Worm (Caenorhabditis elegans) whole organism, L2 larva: ENCODE measurements around the gene acs-14.

Source experiments
- C34F6.9 ChIP-seq: fragments of 150-350 bp; optimal IDR thresholded peaks from 2 replicates; lab custom pipeline; 2014; ENCODE audit warnings: missing biosample characterization, missing genetic modification characterization
- F13H6.1 ChIP-seq: sonication (generic microtip); optimal IDR thresholded peaks from 2 replicates; lab custom pipeline; 2016; ENCODE audit warnings: missing genetic modification characterization, missing compliant biosample characterization
- R02D3.7 ChIP-seq: fragments of 150-350 bp; optimal IDR thresholded peaks from 2 replicates; lab custom pipeline; 2014; ENCODE audit warnings: missing biosample characterization, missing genetic modification characterization
- Y55F3AM.14 ChIP-seq: fragments of 200-800 bp; sonication (Bioruptor generic); optimal IDR thresholded peaks from 2 replicates; lab custom pipeline; 2018; ENCODE audit warnings: mild to moderate bottlenecking, missing genetic modification characterization, missing compliant biosample characterization
- ZK546.5 ChIP-seq: sonication (generic microtip); optimal IDR thresholded peaks from 2 replicates; lab custom pipeline; 2017; ENCODE audit warnings: missing biosample characterization, missing genetic modification characterization
- alr-1 ChIP-seq: fragments of 150-350 bp; optimal IDR thresholded peaks from 2 replicates; lab custom pipeline; 2014; ENCODE audit warnings: missing biosample characterization, missing genetic modification characterization
- aly-2 ChIP-seq: fragments of 150-350 bp; optimal IDR thresholded peaks from 2 replicates; lab custom pipeline; 2014; ENCODE audit warnings: missing biosample characterization, missing genetic modification characterization
- ama-1 ChIP-seq: fragments of 150-350 bp; optimal IDR thresholded peaks from 2 replicates; lab custom pipeline; 2018; ENCODE audit warnings: inconsistent platforms
- blmp-1 ChIP-seq: sonication (generic microtip); optimal IDR thresholded peaks from 2 replicates; lab custom pipeline; 2017; ENCODE audit warnings: missing genetic modification characterization, mild to moderate bottlenecking, missing compliant biosample characterization, antibody characterized with exemption, moderate library complexity; ENCODE audit not compliant: insufficient read depth
- ceh-16 ChIP-seq: fragments of 150-350 bp; optimal IDR thresholded peaks from 2 replicates; lab custom pipeline; 2014; ENCODE audit warnings: missing biosample characterization, missing genetic modification characterization
- ceh-82 ChIP-seq: fragments of 150-350 bp; optimal IDR thresholded peaks from 2 replicates; lab custom pipeline; 2014; ENCODE audit warnings: missing biosample characterization, missing genetic modification characterization
- crh-2 ChIP-seq: sonication (generic microtip); optimal IDR thresholded peaks from 2 replicates; lab custom pipeline; 2017; ENCODE audit warnings: missing biosample characterization, missing genetic modification characterization
- dmd-4 ChIP-seq: sonication (generic microtip); optimal IDR thresholded peaks from 2 replicates; lab custom pipeline; 2017; ENCODE audit warnings: missing biosample characterization, missing genetic modification characterization
- egl-27 ChIP-seq: sonication (generic microtip); optimal IDR thresholded peaks from 3 replicates; lab custom pipeline; 2017; ENCODE audit warnings: missing biosample characterization, missing genetic modification reagents, missing genetic modification characterization
- elt-1 ChIP-seq: fragments of 150-350 bp; optimal IDR thresholded peaks from 2 replicates; lab custom pipeline; 2014; ENCODE audit warnings: missing biosample characterization, missing genetic modification characterization
- elt-3 ChIP-seq: sonication (generic microtip); optimal IDR thresholded peaks from 2 replicates; lab custom pipeline; 2017; ENCODE audit warnings: missing biosample characterization, missing genetic modification characterization
- fos-1 ChIP-seq: fragments of 150-350 bp; optimal IDR thresholded peaks from 2 replicates; lab custom pipeline; 2014; ENCODE audit warnings: missing biosample characterization, missing genetic modification characterization
- gmeb-1 ChIP-seq: fragments of 150-350 bp; optimal IDR thresholded peaks from 2 replicates; lab custom pipeline; 2014; ENCODE audit warnings: missing biosample characterization, missing genetic modification characterization
- lin-11 ChIP-seq: fragments of 150-350 bp; sonication (generic microtip); optimal IDR thresholded peaks from 2 replicates; lab custom pipeline; 2014; ENCODE audit warnings: missing biosample characterization, missing genetic modification characterization, inconsistent platforms, mixed read lengths
- lin-13 ChIP-seq: fragments of 150-350 bp; optimal IDR thresholded peaks from 2 replicates; lab custom pipeline; 2014; ENCODE audit warnings: missing biosample characterization, missing genetic modification reagents, missing genetic modification characterization
- lin-39 ChIP-seq: fragments of 150-350 bp; optimal IDR thresholded peaks from 2 replicates; lab custom pipeline; 2014; ENCODE audit warnings: missing biosample characterization, missing genetic modification reagents, missing genetic modification characterization
- lsy-2 ChIP-seq, 2 experiments: fragments of 150-350 bp in 1 of 2; sonication (generic microtip) in 1 of 2; optimal IDR thresholded peaks; 2 replicates each; lab custom pipeline; 2014 to 2017; ENCODE audit warnings: missing biosample characterization in 2 of 2, missing genetic modification characterization in 2 of 2
- mab-5 ChIP-seq: fragments of 150-350 bp; optimal IDR thresholded peaks from 2 replicates; lab custom pipeline; 2014; ENCODE audit warnings: missing biosample characterization, missing genetic modification characterization
- mbf-1 ChIP-seq: sonication (generic microtip); optimal IDR thresholded peaks from 2 replicates; lab custom pipeline; 2017; ENCODE audit warnings: missing biosample characterization, missing genetic modification characterization
- mdl-1 ChIP-seq, 2 experiments: fragments of 150-350 bp in 1 of 2; sonication (generic microtip) in 1 of 2; optimal IDR thresholded peaks; 2 replicates each; lab custom pipeline; 2017; ENCODE audit warnings: missing biosample characterization in 2 of 2, missing genetic modification characterization in 2 of 2
- nhr-10 ChIP-seq: sonication (generic microtip); optimal IDR thresholded peaks from 2 replicates; lab custom pipeline; 2017; ENCODE audit warnings: missing biosample characterization, missing genetic modification characterization
- nhr-11 ChIP-seq: fragments of 150-350 bp; optimal IDR thresholded peaks from 2 replicates; lab custom pipeline; 2014; ENCODE audit warnings: missing biosample characterization, missing genetic modification characterization
- nhr-12 ChIP-seq: fragments of 150-350 bp; optimal IDR thresholded peaks from 2 replicates; lab custom pipeline; 2014; ENCODE audit warnings: missing biosample characterization, missing genetic modification characterization
- nhr-129 ChIP-seq: fragments of 150-350 bp; optimal IDR thresholded peaks from 2 replicates; lab custom pipeline; 2014; ENCODE audit warnings: missing biosample characterization, missing genetic modification characterization
- nhr-21 ChIP-seq: fragments of 150-350 bp; optimal IDR thresholded peaks from 2 replicates; lab custom pipeline; 2014; ENCODE audit warnings: missing biosample characterization, missing genetic modification characterization
- nhr-23 ChIP-seq: fragments of 150-350 bp; optimal IDR thresholded peaks from 2 replicates; lab custom pipeline; 2014; ENCODE audit warnings: missing biosample characterization, missing genetic modification reagents, missing genetic modification characterization
- nhr-25 ChIP-seq: fragments of 150-350 bp; sonication (generic microtip); optimal IDR thresholded peaks from 3 replicates; lab custom pipeline; 2014; ENCODE audit warnings: missing biosample characterization, missing genetic modification characterization
- nhr-6 ChIP-seq: fragments of 150-350 bp; optimal IDR thresholded peaks from 2 replicates; lab custom pipeline; 2014; ENCODE audit warnings: missing biosample characterization, missing genetic modification characterization
- nhr-77 ChIP-seq: fragments of 150-350 bp; optimal IDR thresholded peaks from 2 replicates; lab custom pipeline; 2014; ENCODE audit warnings: missing biosample characterization, missing genetic modification characterization
- peb-1 ChIP-seq: fragments of 150-350 bp; optimal IDR thresholded peaks from 2 replicates; lab custom pipeline; 2014; ENCODE audit warnings: missing biosample characterization, missing genetic modification characterization
- skn-1 ChIP-seq: sonication (generic microtip); optimal IDR thresholded peaks from 2 replicates; lab custom pipeline; 2017; ENCODE audit warnings: missing biosample characterization, missing genetic modification characterization
- sma-3 ChIP-seq: sonication (generic microtip); optimal IDR thresholded peaks from 2 replicates; lab custom pipeline; 2016; ENCODE audit warnings: missing genetic modification reagents, missing genetic modification characterization, missing compliant biosample characterization
- sma-9 ChIP-seq, 2 experiments: fragments of 150-350 bp in 1 of 2; sonication (generic microtip) in 1 of 2; optimal IDR thresholded peaks; 2 replicates each; lab custom pipeline; 2014 to 2016; ENCODE audit warnings: missing genetic modification characterization in 2 of 2, mild to moderate bottlenecking in 1 of 2, missing biosample characterization in 1 of 2, missing compliant biosample characterization in 1 of 2, missing genetic modification reagents in 1 of 2, moderate library complexity in 1 of 2
- snpc-4 ChIP-seq: fragments of 150-350 bp; optimal IDR thresholded peaks from 2 replicates; lab custom pipeline; 2014; ENCODE audit warnings: missing biosample characterization, missing genetic modification characterization
- unc-39 ChIP-seq: fragments of 150-350 bp; optimal IDR thresholded peaks from 2 replicates; lab custom pipeline; 2014; ENCODE audit warnings: missing biosample characterization, missing genetic modification characterization
- unc-55 ChIP-seq: fragments of 150-350 bp; sonication (generic microtip); optimal IDR thresholded peaks from 3 replicates; lab custom pipeline; 2014; ENCODE audit warnings: missing biosample characterization, missing genetic modification reagents, missing genetic modification characterization
- unc-62 ChIP-seq: fragments of 150-350 bp; optimal IDR thresholded peaks from 2 replicates; lab custom pipeline; 2014; ENCODE audit warnings: missing biosample characterization, missing genetic modification reagents, missing genetic modification characterization
- zag-1 ChIP-seq: fragments of 150-350 bp; optimal IDR thresholded peaks from 2 replicates; lab custom pipeline; 2014; ENCODE audit warnings: missing biosample characterization, missing genetic modification characterization
- ztf-1 ChIP-seq: fragments of 200-800 bp; sonication (Bioruptor generic); conservative IDR thresholded peaks from 2 replicates; pipeline ENCODE4 v1.3.6; 2022; ENCODE audit warnings: missing genetic modification characterization, missing compliant biosample characterization
- ztf-11 ChIP-seq: sonication (generic microtip); optimal IDR thresholded peaks from 2 replicates; lab custom pipeline; 2017; ENCODE audit warnings: missing biosample characterization, missing genetic modification characterization
- ztf-4 ChIP-seq: fragments of 150-350 bp; optimal IDR thresholded peaks from 2 replicates; lab custom pipeline; 2014; ENCODE audit warnings: missing biosample characterization, missing genetic modification characterization

acs-14 gene

ce11 chrV:9545238-9545709 is 37.3 kb downstream of the acs-14 start, which contains the start of the genes his-35 and his-41:
his-35 (minus strand) TSS chrV:9545288.
his-41 (plus strand) TSS chrV:9545536.
- peak; percentile 50 for TF ChIP-seq sma-3 (GFP tag; lab: Kevin White, UChicago)
- TF ChIP-seq mbf-1 (tag; lab: Kevin White, UChicago) = no peak
- TF ChIP-seq ztf-1 = no peak
- TF ChIP-seq nhr-129 = no peak
- TF ChIP-seq gmeb-1 = peak; percentile 53
- peak; percentile 51 for TF ChIP-seq crh-2 (tag; lab: Kevin White, UChicago)
- TF ChIP-seq blmp-1 = no peak
- TF ChIP-seq mab-5 = no peak
- TF ChIP-seq elt-1 (tag; lab: Kevin White, UChicago) = no peak
- peak; percentile 11 for TF ChIP-seq nhr-21 (tag; lab: Kevin White, UChicago)
- TF ChIP-seq unc-55 (GFP tag; lab: Kevin White, UChicago) = peak; percentile 15
- no peak for TF ChIP-seq lin-39 (tag; lab: Kevin White, UChicago)
- TF ChIP-seq nhr-6 (tag; lab: Kevin White, UChicago) = no peak
- no peak for TF ChIP-seq nhr-12 (tag; lab: Kevin White, UChicago)
- TF ChIP-seq F13H6.1 (tag; lab: Kevin White, UChicago) = peak; percentile 62
- no peak for TF ChIP-seq elt-3 (tag; lab: Kevin White, UChicago)
- no peak for TF ChIP-seq zag-1 (tag; lab: Kevin White, UChicago)
- peak; percentile 74 for TF ChIP-seq C34F6.9
- no peak for TF ChIP-seq ztf-4
- no peak for TF ChIP-seq nhr-25 (tag; lab: Kevin White, UChicago)
- TF ChIP-seq mdl-1 (tag; optimal IDR thresholded peaks at IDR 0.05; lab: Kevin White, UChicago) = peak in 1 of 2 experiments; percentile 31
- TF ChIP-seq lin-13 (GFP tag; lab: Kevin White, UChicago) = peak; percentile 15
- no peak for TF ChIP-seq snpc-4 (tag; lab: Kevin White, UChicago)
- TF ChIP-seq ZK546.5 (tag; lab: Kevin White, UChicago) = no peak
- no peak for TF ChIP-seq ztf-11 (tag; lab: Kevin White, UChicago)
- TF ChIP-seq nhr-77 (tag; lab: Kevin White, UChicago) = no peak
- TF ChIP-seq unc-39 (tag; lab: Kevin White, UChicago) = no peak
- no peak for TF ChIP-seq dmd-4 (tag; lab: Kevin White, UChicago)
- no peak for TF ChIP-seq Y55F3AM.14
- TF ChIP-seq egl-27 = no peak
- no peak for TF ChIP-seq aly-2 (tag; lab: Kevin White, UChicago)
- TF ChIP-seq lsy-2 (tag; optimal IDR thresholded peaks at IDR 0.05; lab: Kevin White, UChicago) = peak; percentile 38 to 51
- TF ChIP-seq unc-62 (GFP tag; lab: Kevin White, UChicago) = no peak
- peak; percentile 77 for TF ChIP-seq ama-1 (lab: Kevin White, UChicago)
- TF ChIP-seq ceh-16 (tag; lab: Kevin White, UChicago) = no peak
- TF ChIP-seq alr-1 = no peak
- TF ChIP-seq nhr-11 (tag; lab: Kevin White, UChicago) = no peak
- peak; percentile 35 for TF ChIP-seq lin-11 (tag; lab: Kevin White, UChicago)
- TF ChIP-seq sma-9 (GFP tag; optimal IDR thresholded peaks at IDR 0.05; lab: Kevin White, UChicago) = peak; percentile 37
- TF ChIP-seq sma-9 (tag; optimal IDR thresholded peaks at IDR 0.05; lab: Kevin White, UChicago) = no peak
- TF ChIP-seq fos-1 = peak; percentile 48
- no peak for TF ChIP-seq peb-1 (tag; lab: Kevin White, UChicago)

DNA sequence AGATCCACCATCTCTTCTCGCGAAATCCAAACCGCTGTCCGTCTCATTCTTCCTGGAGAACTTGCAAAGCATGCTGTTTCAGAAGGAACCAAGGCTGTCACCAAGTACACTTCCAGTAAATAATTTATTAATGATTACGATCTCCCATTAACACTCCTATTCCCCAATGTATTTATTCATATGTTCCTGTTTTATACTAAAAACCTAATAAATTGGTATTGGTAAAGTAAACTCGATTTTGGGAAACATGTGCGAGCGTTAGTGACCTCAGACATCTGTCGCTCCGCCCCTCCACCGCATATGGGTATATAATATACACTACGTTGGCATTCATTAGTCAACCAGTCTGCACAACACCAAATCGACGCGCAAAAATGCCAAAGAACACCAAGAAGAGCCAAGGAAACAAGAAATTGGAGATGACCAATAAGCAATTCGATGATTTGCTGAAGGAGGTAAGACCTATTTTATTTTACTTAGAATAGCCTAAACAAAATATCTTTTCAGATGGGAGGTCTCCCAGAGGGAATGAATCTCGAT is 38.2 kb downstream of the acs-14 start, which contains the start of gene C50F4.6:
TSS of gene C50F4.6 (plus strand) at position 51 of the 540 bp plus-strand sequence.
- TF ChIP-seq lsy-2 (tag; optimal IDR thresholded peaks at IDR 0.05; lab: Kevin White, UChicago) = peak in 1 of 2 experiments; percentile 13
- no peak for TF ChIP-seq fos-1

- TF ChIP-seq mab-5 (peak; percentile 94), nhr-25 (tag; lab: Kevin White, UChicago) (peak; percentile 99), F13H6.1 (tag; lab: Kevin White, UChicago) (peak; percentile 98), nhr-10 (peak; percentile 91), lin-11 (tag; lab: Kevin White, UChicago) (peak; percentile 98), nhr-11 (tag; lab: Kevin White, UChicago) (peak; percentile 67), gmeb-1 (peak; percentile 95), mbf-1 (tag; lab: Kevin White, UChicago) (no peak), ztf-4 (peak; percentile 98), nhr-129 (peak; percentile 99), lsy-2 (tag; optimal IDR thresholded peaks at IDR 0.05; lab: Kevin White, UChicago) (peak; percentile 94 to 97), ceh-16 (tag; lab: Kevin White, UChicago) (peak; percentile 93), nhr-77 (tag; lab: Kevin White, UChicago) (peak; percentile 92), unc-39 (tag; lab: Kevin White, UChicago) (peak; percentile 41), skn-1 (peak; percentile 91), nhr-23 (no peak), nhr-12 (tag; lab: Kevin White, UChicago) (peak; percentile 71), R02D3.7 (tag; lab: Kevin White, UChicago) (peak; percentile 72), ztf-11 (tag; lab: Kevin White, UChicago) (peak; percentile 38), peb-1 (tag; lab: Kevin White, UChicago) (no peak), unc-62 (GFP tag; lab: Kevin White, UChicago) (peak; percentile 92), aly-2 (tag; lab: Kevin White, UChicago) (no peak), sma-3 (GFP tag; lab: Kevin White, UChicago) (peak; percentile 100), ZK546.5 (tag; lab: Kevin White, UChicago) (peak; percentile 80), nhr-6 (tag; lab: Kevin White, UChicago) (peak; percentile 99), crh-2 (tag; lab: Kevin White, UChicago) (peak; percentile 100), dmd-4 (tag; lab: Kevin White, UChicago) (peak; percentile 66), blmp-1 (peak; percentile 95), ceh-82 (tag; lab: Kevin White, UChicago) (peak; percentile 88)
Measured at ce11 chrV:9546860-9547269, 38.9 kb downstream of the acs-14 start, which contains the start of gene his-37. his-37 (plus strand) TSS chrV:9547105.
